Worm (Caenorhabditis elegans): ENCODE data around the gene C02E7.10.

- TF ChIP-seq zfh-2 (GFP tag; conservative IDR thresholded peaks at IDR 0.05) (no peak), ztf-22 (GFP tag; optimal IDR thresholded peaks at IDR 0.05) (no peak), F33H1.4 (GFP tag; IDR thresholded peaks at IDR 0.05) (no peak), gei-17 (GFP tag; optimal IDR thresholded peaks at IDR 0.05) (no peak), madf-10 (tag; optimal IDR thresholded peaks at IDR 0.05) (no peak), dpl-1 (GFP tag; optimal IDR thresholded peaks at IDR 0.05) (no peak), F49E8.2 (tag; optimal IDR thresholded peaks at IDR 0.05; ENCODE audit: insufficient read depth) (no peak), hmg-1.2 (GFP tag; IDR thresholded peaks at IDR 0.05) (no peak), B0035.1 (tag; optimal IDR thresholded peaks at IDR 0.05) (no peak), sptf-2 (GFP tag; optimal IDR thresholded peaks at IDR 0.05) (no peak), ekl-4 (GFP tag; IDR thresholded peaks at IDR 0.05) (no peak), lin-35 (GFP tag; optimal IDR thresholded peaks at IDR 0.05) (no peak), F55B11.4 (tag; optimal IDR thresholded peaks at IDR 0.05; ENCODE audit: borderline replicate concordance, insufficient read depth) (no peak), snpc-1.3 (tag; optimal IDR thresholded peaks at IDR 0.05; ENCODE audit: insufficient read depth) (no peak)
These were observed 29.1 kb downstream of the C02E7.10 start, which contains the start of gene ugt-8 for ce11 chrV:4903696-4904095.

All from whole organism, young adult.